Fruit fly (Drosophila melanogaster) whole organism, pupa: Measurements from ENCODE around the gene CG10598.
A peak's percentile ranks its signal among the peaks of the same experiment; 100 is the strongest.

Experiments used
- CG10348 ChIP-seq: fragments of 200-800 bp; sonication (Bioruptor generic); IDR thresholded peaks from 2 replicates; pipeline ENCODE4 v1.3.6; 2022; ENCODE audit warnings: missing biosample characterization, missing genetic modification characterization
- CG12605 ChIP-seq: fragments of 200-800 bp; sonication (Bioruptor generic); IDR thresholded peaks from 2 replicates; pipeline ENCODE4 v1.3.6; 2022; ENCODE audit warnings: missing biosample characterization, missing genetic modification characterization
- CG13204 ChIP-seq: fragments of 200-800 bp; sonication (Bioruptor generic); optimal IDR thresholded peaks from 2 replicates; lab custom pipeline; 2018; ENCODE audit warnings: missing biosample characterization, mild to moderate bottlenecking, missing genetic modification characterization, moderate library complexity
- CG14655 ChIP-seq: fragments of 200-800 bp; sonication (Bioruptor generic); optimal IDR thresholded peaks from 3 replicates; lab custom pipeline; 2017; ENCODE audit warnings: mild to moderate bottlenecking, missing biosample characterization, missing genetic modification reagents, missing genetic modification characterization
- CG15710 ChIP-seq: fragments of 200-800 bp; sonication (Bioruptor generic); optimal IDR thresholded peaks from 2 replicates; lab custom pipeline; 2018; ENCODE audit warnings: missing biosample characterization, mild to moderate bottlenecking, missing genetic modification characterization, moderate library complexity
- CG17806 ChIP-seq: fragments of 200-800 bp; sonication (Bioruptor generic); optimal IDR thresholded peaks from 2 replicates; lab custom pipeline; 2018; ENCODE audit warnings: missing biosample characterization, mild to moderate bottlenecking, missing genetic modification characterization, moderate library complexity
- CG32121 ChIP-seq: fragments of 200-800 bp; sonication (Bioruptor generic); IDR thresholded peaks from 2 replicates; pipeline ENCODE4 v1.3.6; 2022; ENCODE audit warnings: missing biosample characterization, missing genetic modification characterization
- CG34367 ChIP-seq: fragments of 200-800 bp; sonication (Bioruptor generic); optimal IDR thresholded peaks from 2 replicates; lab custom pipeline; 2018; ENCODE audit warnings: missing biosample characterization, mild to moderate bottlenecking, missing genetic modification characterization
- CG4496 ChIP-seq: fragments of 200-800 bp; sonication (Bioruptor generic); IDR thresholded peaks from 3 replicates; pipeline ENCODE4 v1.3.6; 2022; ENCODE audit warnings: missing biosample characterization, missing genetic modification characterization
- CG8159 ChIP-seq: fragments of 200-800 bp; sonication (Bioruptor generic); optimal IDR thresholded peaks from 3 replicates; lab custom pipeline; 2018; ENCODE audit warnings: missing biosample characterization, mild to moderate bottlenecking, missing genetic modification characterization, moderate library complexity
- CG8301 ChIP-seq: fragments of 200-800 bp; sonication (Bioruptor generic); optimal IDR thresholded peaks from 2 replicates; lab custom pipeline; 2018; ENCODE audit warnings: missing biosample characterization, mild to moderate bottlenecking, missing genetic modification characterization
- CG9948 ChIP-seq: fragments of 200-800 bp; sonication (Bioruptor generic); optimal IDR thresholded peaks from 2 replicates; lab custom pipeline; 2018; ENCODE audit warnings: missing biosample characterization, mild to moderate bottlenecking, missing genetic modification characterization, moderate library complexity
- D1 ChIP-seq: fragments of 200-800 bp; sonication (Bioruptor generic); optimal IDR thresholded peaks from 2 replicates; lab custom pipeline; 2018; ENCODE audit warnings: missing biosample characterization, mild to moderate bottlenecking, missing genetic modification characterization, moderate library complexity
- EcR ChIP-seq: fragments of 200-800 bp; sonication (Bioruptor generic); optimal IDR thresholded peaks from 3 replicates; lab custom pipeline; 2019; ENCODE audit warnings: missing biosample characterization, missing genetic modification characterization, mild to moderate bottlenecking, moderate library complexity, missing genetic modification reagents
- Ets98B ChIP-seq: fragments of 200-800 bp; sonication (Bioruptor generic); IDR thresholded peaks from 2 replicates; pipeline ENCODE4 v1.3.6; 2022; ENCODE audit warnings: missing biosample characterization, missing genetic modification characterization
- Pif1A ChIP-seq: fragments of 200-800 bp; sonication (Bioruptor generic); optimal IDR thresholded peaks from 3 replicates; lab custom pipeline; 2016; ENCODE audit warnings: missing biosample characterization, missing genetic modification characterization
- Pif1B ChIP-seq: fragments of 200-800 bp; sonication (Bioruptor generic); optimal IDR thresholded peaks from 3 replicates; lab custom pipeline; 2016; ENCODE audit warnings: missing biosample characterization, missing genetic modification characterization
- Snoo ChIP-seq: fragments of 200-800 bp; sonication (Bioruptor generic); optimal IDR thresholded peaks from 3 replicates; lab custom pipeline; 2017; ENCODE audit warnings: missing biosample characterization, mild to moderate bottlenecking, missing genetic modification characterization, inconsistent platforms
- fd96Ca ChIP-seq: fragments of 200-800 bp; sonication (Bioruptor generic); IDR thresholded peaks from 3 replicates; pipeline ENCODE4 v1.3.6; 2022; ENCODE audit warnings: missing biosample characterization, missing genetic modification characterization
- gl ChIP-seq: fragments of 200-800 bp; sonication (Bioruptor generic); optimal IDR thresholded peaks from 2 replicates; lab custom pipeline; 2018; ENCODE audit warnings: missing biosample characterization, mild to moderate bottlenecking, missing genetic modification characterization
- rn ChIP-seq: fragments of 200-800 bp; sonication (Bioruptor generic); IDR thresholded peaks from 2 replicates; pipeline ENCODE4 v1.3.6; 2022; ENCODE audit warnings: missing biosample characterization, missing genetic modification characterization

CG10598 gene

DNA sequence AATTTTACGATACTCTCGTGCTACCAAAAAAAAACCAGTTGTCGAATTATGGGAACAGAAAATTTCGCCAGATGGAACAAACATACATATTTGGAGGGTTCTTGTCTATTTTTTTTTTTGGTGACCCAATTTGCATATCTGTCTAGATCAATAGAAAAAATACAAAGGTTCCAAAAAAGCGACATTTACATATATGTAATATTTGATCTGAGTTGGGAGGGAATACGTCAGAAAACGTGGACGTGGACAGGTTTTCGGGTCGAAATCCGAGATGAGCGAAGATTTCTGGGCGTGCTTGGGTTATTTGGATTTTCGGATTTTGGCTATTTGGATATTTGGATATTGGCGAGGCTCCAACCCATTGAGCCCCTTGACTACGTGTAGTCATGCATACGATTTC is 21.6 kb downstream of the CG10598 start:
- TF ChIP-seq CG9948 (tag; lab: Kevin White, UChicago), result no peak
- TF ChIP-seq Pif1A (GFP tag; lab: Kevin White, UChicago), result no peak
- TF ChIP-seq D1 (tag; lab: Kevin White, UChicago), result no peak
- TF ChIP-seq CG8301 (tag; lab: Kevin White, UChicago), result no peak
- TF ChIP-seq CG15710, result no peak

dm6 chrX:17202498-17203162 is 24.0 kb downstream of the CG10598 start, which contains the start of the genes TTLL1A and CG5070:
TSS of gene TTLL1A (minus strand) at chrX:17202598.
TSS of gene CG5070 (plus strand) at chrX:17203112.
- TF ChIP-seq Snoo (tag; lab: Kevin White, UChicago) (no peak), D1 (tag; lab: Kevin White, UChicago) (no peak), CG17806 (tag; lab: Kevin White, UChicago) (no peak), CG4496 (GFP tag; lab: Robert Waterston, UW) (no peak), CG9948 (tag; lab: Kevin White, UChicago) (no peak), rn (no peak), EcR (GFP tag; lab: Kevin White, UChicago) (no peak), CG8301 (tag; lab: Kevin White, UChicago) (no peak), CG10348 (GFP tag; lab: Robert Waterston, UW) (no peak), CG15710 (no peak), CG8159 (tag; lab: Kevin White, UChicago) (no peak), CG13204 (GFP tag; lab: Kevin White, UChicago) (no peak)

- TF ChIP-seq CG12605 (GFP tag; lab: Robert Waterston, UW) (no peak), Pif1B (GFP tag; lab: Kevin White, UChicago) (no peak), Pif1A (GFP tag; lab: Kevin White, UChicago) (no peak), Ets98B (GFP tag; lab: Robert Waterston, UW) (no peak), rn (no peak), CG9948 (tag; lab: Kevin White, UChicago) (no peak), CG34367 (no peak), CG17806 (tag; lab: Kevin White, UChicago) (no peak), CG8301 (tag; lab: Kevin White, UChicago) (no peak), EcR (GFP tag; lab: Kevin White, UChicago) (no peak), CG10348 (GFP tag; lab: Robert Waterston, UW) (no peak), CG8159 (tag; lab: Kevin White, UChicago) (no peak), CG4496 (GFP tag; lab: Robert Waterston, UW) (no peak), D1 (tag; lab: Kevin White, UChicago) (no peak), CG13204 (GFP tag; lab: Kevin White, UChicago) (no peak)
Measured at dm6 chrX:17188167-17188566, 38.5 kb downstream of the CG10598 start.

- TF ChIP-seq Ets98B (GFP tag; lab: Robert Waterston, UW) (peak; percentile 54), Pif1B (GFP tag; lab: Kevin White, UChicago) (peak; percentile 2), CG4496 (GFP tag; lab: Robert Waterston, UW) (peak; percentile 73), CG14655 (peak; percentile 12), CG8159 (tag; lab: Kevin White, UChicago) (no peak), CG9948 (tag; lab: Kevin White, UChicago) (peak; percentile 4), EcR (GFP tag; lab: Kevin White, UChicago) (no peak), Pif1A (GFP tag; lab: Kevin White, UChicago) (peak; percentile 30), CG12605 (GFP tag; lab: Robert Waterston, UW) (0 out of 2 replicates have a peak, but pooled peaks have one; percentile 36), CG32121 (GFP tag; lab: Robert Waterston, UW) (peak; percentile 57; the same call in 1 of the 2 replicates), gl (tag; lab: Kevin White, UChicago) (no peak), CG15710 (no peak), CG8301 (tag; lab: Kevin White, UChicago) (peak; percentile 20), CG17806 (tag; lab: Kevin White, UChicago) (peak; percentile 20), fd96Ca (GFP tag; lab: Robert Waterston, UW) (0 out of 3 replicates have a peak, but pooled peaks have one; percentile 28)
Measured at dm6 chrX:17187495-17187894, 39.2 kb downstream of the CG10598 start.

- TF ChIP-seq fd96Ca (GFP tag; lab: Robert Waterston, UW) (no peak), Pif1B (GFP tag; lab: Kevin White, UChicago) (no peak), CG8159 (tag; lab: Kevin White, UChicago) (no peak), CG8301 (tag; lab: Kevin White, UChicago) (no peak), EcR (GFP tag; lab: Kevin White, UChicago) (no peak), gl (tag; lab: Kevin White, UChicago) (no peak), CG10348 (GFP tag; lab: Robert Waterston, UW) (no peak), D1 (tag; lab: Kevin White, UChicago) (no peak), Snoo (tag; lab: Kevin White, UChicago) (no peak), CG4496 (GFP tag; lab: Robert Waterston, UW) (no peak), CG13204 (GFP tag; lab: Kevin White, UChicago) (no peak), Ets98B (GFP tag; lab: Robert Waterston, UW) (no peak), rn (no peak), Pif1A (GFP tag; lab: Kevin White, UChicago) (no peak), CG9948 (tag; lab: Kevin White, UChicago) (no peak)
Measured at dm6 chrX:17186432-17186831, 40.2 kb downstream of the CG10598 start.
